Worm (Caenorhabditis elegans): Measurements from ENCODE around the gene str-188.

The str-188 gene

DNA sequence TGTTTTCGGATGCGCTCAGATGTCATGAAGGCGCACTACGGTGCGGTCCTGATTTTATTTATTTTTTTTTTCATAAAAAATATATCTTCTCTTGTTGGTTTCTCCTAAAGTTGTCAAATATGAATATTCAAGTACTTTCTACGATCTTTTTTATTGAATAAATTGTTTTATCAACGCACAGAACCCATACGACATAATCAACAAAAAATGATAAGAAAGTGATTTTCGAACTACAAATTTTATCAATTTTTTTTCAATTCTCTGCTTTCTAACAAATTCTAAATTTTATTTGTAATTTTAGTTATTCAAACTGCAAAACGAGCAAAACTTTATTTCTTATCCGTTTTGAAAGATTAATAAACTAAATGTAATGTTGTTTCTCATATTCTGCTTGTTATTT, 14.6 kb upstream of the str-188 start:
- no peak for TF ChIP-seq flt-1 (GFP tag; IDR thresholded peaks at IDR 0.05)
- TF ChIP-seq hmg-4 (GFP tag; optimal IDR thresholded peaks at IDR 0.05), result no peak
- TF ChIP-seq aly-1 (tag; optimal IDR thresholded peaks at IDR 0.05), result no peak
- no peak for TF ChIP-seq scrt-1 (GFP tag; IDR thresholded peaks at IDR 0.05)
- TF ChIP-seq tbx-11 (GFP tag; IDR thresholded peaks at IDR 0.05), result no peak
- no peak for TF ChIP-seq ceh-13 (GFP tag; optimal IDR thresholded peaks at IDR 0.05)
- TF ChIP-seq ama-1 (optimal IDR thresholded peaks at IDR 0.05), result no peak
- no peak for TF ChIP-seq ceh-36 (tag; optimal IDR thresholded peaks at IDR 0.05)
- no peak for TF ChIP-seq sea-1 (GFP tag; conservative IDR thresholded peaks at IDR 0.05)
- TF ChIP-seq tbx-37 (GFP tag; conservative IDR thresholded peaks at IDR 0.05), result no peak
- TF ChIP-seq F13C5.2 (tag; optimal IDR thresholded peaks at IDR 0.05), result no peak
- no peak for TF ChIP-seq hmbx-1 (tag; optimal IDR thresholded peaks at IDR 0.05)
- no peak for TF ChIP-seq tra-4 (tag; optimal IDR thresholded peaks at IDR 0.05)
- TF ChIP-seq B0310.2 (tag; optimal IDR thresholded peaks at IDR 0.05), result no peak
- TF ChIP-seq hnd-1 (tag; optimal IDR thresholded peaks at IDR 0.05), result no peak
- TF ChIP-seq ets-7 (tag; optimal IDR thresholded peaks at IDR 0.05), result no peak
- no peak for TF ChIP-seq pes-1 (GFP tag; IDR thresholded peaks at IDR 0.05)

DNA sequence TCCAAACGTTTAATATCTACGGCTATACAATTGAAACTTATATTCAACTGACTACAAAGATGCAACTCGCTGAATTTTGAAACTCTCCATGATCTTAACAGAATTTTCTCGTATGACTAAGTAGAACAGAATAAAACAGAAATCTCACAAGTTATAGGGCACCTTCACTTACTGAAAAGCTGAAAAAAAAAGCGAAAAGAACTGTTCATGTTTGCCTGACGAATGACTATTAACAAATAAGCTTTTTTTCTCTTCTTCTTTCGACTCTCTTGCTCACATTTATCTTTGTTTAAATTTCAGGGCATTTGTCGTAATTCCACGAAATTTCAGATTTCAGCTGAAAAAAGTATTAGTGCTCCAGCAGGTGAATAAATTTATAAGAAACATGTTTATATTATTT, 13.7 kb upstream of the str-188 start, which contains the start of gene xbx-6:
TSS of gene xbx-6 (plus strand) at position 301 of the 400 bp plus-strand sequence.
- TF ChIP-seq tra-4 (tag; optimal IDR thresholded peaks at IDR 0.05) (no peak), tbx-11 (GFP tag; IDR thresholded peaks at IDR 0.05) (no peak), F13C5.2 (tag; optimal IDR thresholded peaks at IDR 0.05) (no peak), aly-1 (tag; optimal IDR thresholded peaks at IDR 0.05) (no peak), pes-1 (GFP tag; IDR thresholded peaks at IDR 0.05) (no peak), ets-7 (tag; optimal IDR thresholded peaks at IDR 0.05) (no peak), B0310.2 (tag; optimal IDR thresholded peaks at IDR 0.05) (no peak), ama-1 (optimal IDR thresholded peaks at IDR 0.05) (no peak), flt-1 (GFP tag; IDR thresholded peaks at IDR 0.05) (no peak), sea-1 (GFP tag; conservative IDR thresholded peaks at IDR 0.05) (no peak), ceh-36 (tag; optimal IDR thresholded peaks at IDR 0.05) (no peak), ceh-13 (GFP tag; optimal IDR thresholded peaks at IDR 0.05) (no peak), hmg-4 (GFP tag; optimal IDR thresholded peaks at IDR 0.05) (no peak), hmbx-1 (tag; optimal IDR thresholded peaks at IDR 0.05) (no peak), tbx-37 (GFP tag; conservative IDR thresholded peaks at IDR 0.05) (no peak)

DNA sequence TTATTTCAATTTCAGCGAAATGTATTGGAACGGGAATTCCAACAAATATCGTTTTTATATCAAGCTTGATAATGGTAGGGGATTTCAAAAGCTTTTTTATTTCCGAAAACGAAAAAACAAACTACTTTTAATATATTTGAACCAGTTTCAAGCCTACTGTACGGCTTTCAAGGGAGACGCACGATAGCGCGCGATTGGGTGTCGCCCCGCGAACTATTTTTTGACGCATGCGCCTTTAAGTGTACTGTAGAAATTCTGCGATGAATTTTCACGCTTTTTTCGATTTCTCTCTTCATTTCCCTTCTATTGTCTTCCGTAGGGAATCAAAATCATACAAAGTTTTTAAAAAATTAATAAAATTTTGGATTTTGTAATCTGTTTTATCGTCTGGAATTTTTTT, 12.9 kb upstream of the str-188 start:
- no peak for TF ChIP-seq tra-4 (tag; optimal IDR thresholded peaks at IDR 0.05)
- TF ChIP-seq ama-1 (optimal IDR thresholded peaks at IDR 0.05), result no peak
- no peak for TF ChIP-seq B0310.2 (tag; optimal IDR thresholded peaks at IDR 0.05)
- no peak for TF ChIP-seq tbx-11 (GFP tag; IDR thresholded peaks at IDR 0.05)
- TF ChIP-seq ets-7 (tag; optimal IDR thresholded peaks at IDR 0.05), result no peak
- no peak for TF ChIP-seq flt-1 (GFP tag; IDR thresholded peaks at IDR 0.05)

- TF ChIP-seq B0310.2 (tag; optimal IDR thresholded peaks at IDR 0.05) (no peak), ceh-36 (tag; optimal IDR thresholded peaks at IDR 0.05) (no peak), flt-1 (GFP tag; IDR thresholded peaks at IDR 0.05) (no peak), ceh-13 (GFP tag; optimal IDR thresholded peaks at IDR 0.05) (no peak), hmbx-1 (tag; optimal IDR thresholded peaks at IDR 0.05) (no peak), scrt-1 (GFP tag; IDR thresholded peaks at IDR 0.05) (no peak), aly-1 (tag; optimal IDR thresholded peaks at IDR 0.05) (no peak), F13C5.2 (tag; optimal IDR thresholded peaks at IDR 0.05) (no peak), ets-7 (tag; optimal IDR thresholded peaks at IDR 0.05) (no peak), ama-1 (optimal IDR thresholded peaks at IDR 0.05) (no peak), hnd-1 (tag; optimal IDR thresholded peaks at IDR 0.05) (no peak), tbx-11 (GFP tag; IDR thresholded peaks at IDR 0.05) (no peak), pes-1 (GFP tag; IDR thresholded peaks at IDR 0.05) (no peak), sea-1 (GFP tag; conservative IDR thresholded peaks at IDR 0.05) (no peak), tbx-37 (GFP tag; conservative IDR thresholded peaks at IDR 0.05) (no peak), hmg-4 (GFP tag; optimal IDR thresholded peaks at IDR 0.05) (no peak), tra-4 (tag; optimal IDR thresholded peaks at IDR 0.05) (no peak)
Measured at ce11 chrV:9704399-9704798, 12.1 kb upstream of the str-188 start.

- TF ChIP-seq ama-1 (optimal IDR thresholded peaks at IDR 0.05) (no peak), ets-7 (tag; optimal IDR thresholded peaks at IDR 0.05) (no peak), ceh-36 (tag; optimal IDR thresholded peaks at IDR 0.05) (no peak), flt-1 (GFP tag; IDR thresholded peaks at IDR 0.05) (no peak), scrt-1 (GFP tag; IDR thresholded peaks at IDR 0.05) (no peak), sea-1 (GFP tag; conservative IDR thresholded peaks at IDR 0.05) (no peak), hmbx-1 (tag; optimal IDR thresholded peaks at IDR 0.05) (no peak), F13C5.2 (tag; optimal IDR thresholded peaks at IDR 0.05) (no peak)
Measured at ce11 chrV:9706592-9706991, 9.9 kb upstream of the str-188 start.

ce11 chrV:9709747-9710146, 6.8 kb upstream of the str-188 start, which contains the start of gene tag-120:
tag-120 (minus strand) TSS chrV:9709814.
- TF ChIP-seq pes-1 (GFP tag; IDR thresholded peaks at IDR 0.05) (no peak), hmbx-1 (tag; optimal IDR thresholded peaks at IDR 0.05) (no peak), ama-1 (optimal IDR thresholded peaks at IDR 0.05) (no peak), hmg-4 (GFP tag; optimal IDR thresholded peaks at IDR 0.05) (no peak), flt-1 (GFP tag; IDR thresholded peaks at IDR 0.05) (no peak), tbx-37 (GFP tag; conservative IDR thresholded peaks at IDR 0.05) (no peak), scrt-1 (GFP tag; IDR thresholded peaks at IDR 0.05) (no peak), B0310.2 (tag; optimal IDR thresholded peaks at IDR 0.05) (no peak), ceh-13 (GFP tag; optimal IDR thresholded peaks at IDR 0.05) (no peak), F13C5.2 (tag; optimal IDR thresholded peaks at IDR 0.05) (no peak), sea-1 (GFP tag; conservative IDR thresholded peaks at IDR 0.05) (no peak), ets-7 (tag; optimal IDR thresholded peaks at IDR 0.05) (no peak), tra-4 (tag; optimal IDR thresholded peaks at IDR 0.05) (no peak), hnd-1 (tag; optimal IDR thresholded peaks at IDR 0.05) (no peak), tbx-11 (GFP tag; IDR thresholded peaks at IDR 0.05) (no peak)

DNA sequence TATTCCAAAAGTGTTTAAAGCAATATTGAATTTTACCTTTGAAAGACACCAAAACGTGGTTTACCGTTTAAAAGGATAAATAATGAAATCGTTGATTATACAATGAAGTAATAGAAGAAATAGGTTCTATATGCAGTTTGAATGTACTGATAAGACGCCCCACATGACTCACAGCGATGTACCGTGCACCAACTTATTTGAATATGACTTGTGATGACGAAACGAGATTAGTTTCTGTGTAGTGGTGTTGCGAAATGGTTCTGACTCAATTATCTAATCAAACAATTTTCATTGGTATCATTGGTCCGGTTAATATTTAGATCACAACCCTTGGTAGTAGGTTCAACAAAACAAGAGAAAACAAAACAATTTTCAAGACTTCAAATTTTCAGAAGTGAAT, 5.3 kb upstream of the str-188 start:
- TF ChIP-seq hmg-4 (GFP tag; optimal IDR thresholded peaks at IDR 0.05) (no peak), scrt-1 (GFP tag; IDR thresholded peaks at IDR 0.05) (no peak), ets-7 (tag; optimal IDR thresholded peaks at IDR 0.05) (no peak), ama-1 (optimal IDR thresholded peaks at IDR 0.05) (no peak), tbx-37 (GFP tag; conservative IDR thresholded peaks at IDR 0.05) (no peak), aly-1 (tag; optimal IDR thresholded peaks at IDR 0.05) (no peak), hmbx-1 (tag; optimal IDR thresholded peaks at IDR 0.05) (no peak), tra-4 (tag; optimal IDR thresholded peaks at IDR 0.05) (no peak), sea-1 (GFP tag; conservative IDR thresholded peaks at IDR 0.05) (no peak), pes-1 (GFP tag; IDR thresholded peaks at IDR 0.05) (no peak), ceh-13 (GFP tag; optimal IDR thresholded peaks at IDR 0.05) (no peak), F13C5.2 (tag; optimal IDR thresholded peaks at IDR 0.05) (no peak), B0310.2 (tag; optimal IDR thresholded peaks at IDR 0.05) (no peak), hnd-1 (tag; optimal IDR thresholded peaks at IDR 0.05) (no peak), ceh-36 (tag; optimal IDR thresholded peaks at IDR 0.05) (no peak)

Data from whole organism, early embryonic.